Fruit fly (Drosophila melanogaster) whole organism, embryonic: ENCODE data around the gene CG34258.

Experiments used
- Awh ChIP-seq: fragments of 200-800 bp; sonication (Bioruptor generic); IDR thresholded peaks from 2 replicates; pipeline ENCODE4, ENCODE4 v1.3.6; 2022; ENCODE audit warnings: missing biosample characterization, missing genetic modification characterization
- C15 ChIP-seq: fragments of 200-800 bp; sonication (Bioruptor generic); IDR thresholded peaks from 3 replicates; pipeline ENCODE4 v1.3.6; 2022; ENCODE audit warnings: missing biosample characterization, missing genetic modification characterization
- CG10543 ChIP-seq: fragments of 200-800 bp; sonication (Bioruptor generic); optimal IDR thresholded peaks from 3 replicates; lab custom pipeline; 2017; ENCODE audit warnings: missing biosample characterization, mild to moderate bottlenecking, missing genetic modification characterization, moderate library complexity
- CG10565 ChIP-seq: fragments of 200-800 bp; sonication (Bioruptor generic); optimal IDR thresholded peaks from 3 replicates; lab custom pipeline; 2016; ENCODE audit warnings: missing biosample characterization, mild to moderate bottlenecking, missing genetic modification characterization
- CG12071 ChIP-seq: fragments of 200-800 bp; sonication (Bioruptor generic); optimal IDR thresholded peaks from 3 replicates; lab custom pipeline; 2018; ENCODE audit warnings: missing biosample characterization, mild to moderate bottlenecking, missing genetic modification characterization
- CG1602 ChIP-seq: fragments of 200-800 bp; sonication (Bioruptor generic); optimal IDR thresholded peaks from 3 replicates; lab custom pipeline; 2016; ENCODE audit warnings: missing biosample characterization, missing genetic modification characterization
- CG16813 ChIP-seq: fragments of 200-800 bp; sonication (Bioruptor generic); IDR thresholded peaks from 3 replicates; pipeline ENCODE4 v1.3.6; 2022; ENCODE audit warnings: missing biosample characterization, missing genetic modification characterization; ENCODE audit not compliant: partially characterized antibody
- CG17612 ChIP-seq: fragments of 200-800 bp; sonication (Bioruptor generic); IDR thresholded peaks from 2 replicates; pipeline ENCODE4 v1.3.6; 2022; ENCODE audit warnings: missing biosample characterization, missing genetic modification characterization
- CG3726 ChIP-seq: fragments of 200-800 bp; sonication (Bioruptor generic); IDR thresholded peaks from 3 replicates; pipeline ENCODE4, ENCODE4 v1.3.6; 2022; ENCODE audit warnings: missing biosample characterization, missing genetic modification characterization
- CG6254 ChIP-seq: fragments of 200-800 bp; sonication (Bioruptor generic); optimal IDR thresholded peaks from 3 replicates; lab custom pipeline; 2017; ENCODE audit warnings: mild to moderate bottlenecking, missing biosample characterization, missing genetic modification reagents, missing genetic modification characterization
- CG7271 ChIP-seq: fragments of 200-800 bp; sonication (Bioruptor generic); optimal IDR thresholded peaks from 2 replicates; lab custom pipeline; 2018; ENCODE audit warnings: missing biosample characterization, mild to moderate bottlenecking, missing genetic modification characterization, moderate library complexity
- CG7928 ChIP-seq: fragments of 200-800 bp; sonication (Bioruptor generic); optimal IDR thresholded peaks from 2 replicates; lab custom pipeline; 2017; ENCODE audit warnings: missing biosample characterization, mild to moderate bottlenecking, missing genetic modification characterization
- CG9215 ChIP-seq: fragments of 200-800 bp; sonication (Bioruptor generic); IDR thresholded peaks from 2 replicates; pipeline ENCODE4 v1.3.6; 2022; ENCODE audit warnings: missing biosample characterization, missing genetic modification characterization
- CG9727 ChIP-seq: fragments of 200-800 bp; sonication (Bioruptor generic); optimal IDR thresholded peaks from 3 replicates; lab custom pipeline; 2017; ENCODE audit warnings: missing biosample characterization, mild to moderate bottlenecking, missing genetic modification characterization
- CTCF ChIP-seq: fragments of 200-800 bp; sonication (Bioruptor generic); optimal IDR thresholded peaks from 2 replicates; lab custom pipeline; 2017; ENCODE audit warnings: missing biosample characterization, mild to moderate bottlenecking, missing genetic modification characterization, moderate library complexity
- Chrac-16 ChIP-seq: fragments of 200-800 bp; sonication (Bioruptor generic); optimal IDR thresholded peaks from 3 replicates; lab custom pipeline; 2016; ENCODE audit warnings: missing biosample characterization, missing genetic modification characterization
- Dbx ChIP-seq: fragments of 200-800 bp; sonication (Bioruptor generic); IDR thresholded peaks from 3 replicates; pipeline ENCODE4 v1.3.6; 2022; ENCODE audit warnings: missing biosample characterization, missing genetic modification characterization
- Dll ChIP-seq: fragments of 200-800 bp; sonication (Bioruptor generic); IDR thresholded peaks from 4 replicates; pipeline ENCODE4 v1.3.6; 2022; ENCODE audit warnings: missing biosample characterization, missing genetic modification characterization; ENCODE audit not compliant: partially characterized antibody
- Eip74EF ChIP-seq, 2 experiments: fragments of 200-800 bp in 1 of 2; fragments of >200 bp in 1 of 2; sonication (Bioruptor generic) in 1 of 2; optimal IDR thresholded peaks; 2 replicates each; lab custom pipeline; 2017 to 2019; ENCODE audit warnings: missing biosample characterization in 2 of 2, missing genetic modification characterization in 2 of 2, mild to moderate bottlenecking in 1 of 2, moderate library complexity in 1 of 2
- Ets97D ChIP-seq: fragments of 200-800 bp; sonication (Bioruptor generic); optimal IDR thresholded peaks from 3 replicates; lab custom pipeline; 2016; ENCODE audit warnings: missing biosample characterization, missing genetic modification characterization
- Hey ChIP-seq: fragments of 200-800 bp; sonication (Bioruptor generic); optimal IDR thresholded peaks from 3 replicates; lab custom pipeline; 2018; ENCODE audit warnings: missing biosample characterization, mild to moderate bottlenecking, missing genetic modification characterization
- HmgD ChIP-seq: fragments of 200-800 bp; sonication (Bioruptor generic); optimal IDR thresholded peaks from 3 replicates; lab custom pipeline; 2016; ENCODE audit warnings: missing biosample characterization, missing genetic modification characterization
- Scr ChIP-seq: fragments of 200-800 bp; sonication (Bioruptor generic); IDR thresholded peaks from 2 replicates; pipeline ENCODE4 v1.3.6; 2022; ENCODE audit warnings: missing biosample characterization, missing genetic modification characterization; ENCODE audit not compliant: partially characterized antibody
- TFAM ChIP-seq: fragments of 200-800 bp; sonication (Bioruptor generic); optimal IDR thresholded peaks from 2 replicates; lab custom pipeline; 2017; ENCODE audit warnings: missing biosample characterization, missing genetic modification characterization, inconsistent platforms
- Taf1 ChIP-seq: fragments of 200-800 bp; sonication (Bioruptor generic); IDR thresholded peaks from 2 replicates; pipeline ENCODE4 v1.3.6; 2022; ENCODE audit warnings: missing biosample characterization, missing genetic modification characterization
- YL-1 ChIP-seq: fragments of 200-800 bp; sonication (Bioruptor generic); optimal IDR thresholded peaks from 3 replicates; lab custom pipeline; 2017; ENCODE audit warnings: missing biosample characterization, mild to moderate bottlenecking, missing genetic modification characterization
- abd-A ChIP-seq: fragments of 200-800 bp; sonication (Bioruptor generic); optimal IDR thresholded peaks from 3 replicates; lab custom pipeline; 2019; ENCODE audit warnings: missing biosample characterization, mild to moderate bottlenecking, missing genetic modification characterization, moderate library complexity
- amos ChIP-seq: fragments of 200-800 bp; sonication (Bioruptor generic); IDR thresholded peaks from 2 replicates; pipeline ENCODE4 v1.3.6; 2022; ENCODE audit warnings: missing biosample characterization, missing genetic modification characterization; ENCODE audit not compliant: partially characterized antibody
- ash1 ChIP-seq: fragments of 200-800 bp; sonication (Bioruptor generic); optimal IDR thresholded peaks from 2 replicates; lab custom pipeline; 2018; ENCODE audit warnings: missing biosample characterization, mild to moderate bottlenecking, missing genetic modification characterization
- bbx ChIP-seq: fragments of 200-800 bp; sonication (Bioruptor generic); IDR thresholded peaks from 2 replicates; pipeline ENCODE4 v1.3.6; 2022; ENCODE audit warnings: missing biosample characterization, missing genetic modification characterization; ENCODE audit not compliant: partially characterized antibody
- ci ChIP-seq: fragments of 200-800 bp; sonication (Bioruptor generic); IDR thresholded peaks from 3 replicates; pipeline ENCODE4 v1.3.6; 2022; ENCODE audit warnings: missing biosample characterization, missing genetic modification characterization
- gcm2 ChIP-seq: fragments of 200-800 bp; sonication (Bioruptor generic); optimal IDR thresholded peaks from 2 replicates; lab custom pipeline; 2016; ENCODE audit warnings: missing biosample characterization, missing genetic modification characterization
- h ChIP-seq: fragments of >200 bp; optimal IDR thresholded peaks from 2 replicates; lab custom pipeline; 2017
- her ChIP-seq: fragments of 200-800 bp; sonication (Bioruptor generic); optimal IDR thresholded peaks from 2 replicates; lab custom pipeline; 2016; ENCODE audit warnings: missing biosample characterization, missing genetic modification characterization
- insv ChIP-seq, 2 experiments: fragments of 200-800 bp; sonication (Bioruptor generic); optimal IDR thresholded peaks; 3 replicates each; lab custom pipeline; 2016 to 2018; ENCODE audit warnings: missing biosample characterization in 2 of 2, missing genetic modification characterization in 2 of 2
- jigr1 ChIP-seq: fragments of 200-800 bp; sonication (Bioruptor generic); IDR thresholded peaks from 3 replicates; pipeline ENCODE4 v1.3.6; 2022; ENCODE audit warnings: missing biosample characterization, missing genetic modification characterization
- mam ChIP-seq: fragments of 200-800 bp; sonication (Bioruptor generic); optimal IDR thresholded peaks from 3 replicates; lab custom pipeline; 2016; ENCODE audit warnings: missing biosample characterization, missing genetic modification characterization
- nau ChIP-seq: fragments of 200-800 bp; sonication (Bioruptor generic); optimal IDR thresholded peaks from 3 replicates; lab custom pipeline; 2017; ENCODE audit warnings: missing biosample characterization, mild to moderate bottlenecking, missing genetic modification characterization, missing genetic modification reagents
- nom ChIP-seq: fragments of 200-800 bp; sonication (Bioruptor generic); optimal IDR thresholded peaks from 2 replicates; lab custom pipeline; 2017; ENCODE audit warnings: missing biosample characterization, missing genetic modification characterization, mild to moderate bottlenecking, moderate library complexity, missing genetic modification reagents
- oc ChIP-seq: fragments of 200-800 bp; sonication (Bioruptor generic); optimal IDR thresholded peaks from 2 replicates; lab custom pipeline; 2018; ENCODE audit warnings: missing biosample characterization, mild to moderate bottlenecking, missing genetic modification characterization, moderate library complexity
- odd ChIP-seq: fragments of 200-800 bp; sonication (Bioruptor generic); optimal IDR thresholded peaks from 2 replicates; lab custom pipeline; 2017; ENCODE audit warnings: missing biosample characterization, mild to moderate bottlenecking, missing genetic modification characterization
- pfk ChIP-seq: fragments of 200-800 bp; sonication (Bioruptor generic); optimal IDR thresholded peaks from 2 replicates; lab custom pipeline; 2018; ENCODE audit warnings: missing biosample characterization, mild to moderate bottlenecking, missing genetic modification characterization, moderate library complexity
- sens-2 ChIP-seq: fragments of 200-800 bp; sonication (Bioruptor generic); IDR thresholded peaks from 2 replicates; pipeline ENCODE4 v1.3.6; 2022; ENCODE audit warnings: missing biosample characterization, missing genetic modification characterization
- slou ChIP-seq: fragments of 200-800 bp; sonication (Bioruptor generic); optimal IDR thresholded peaks from 3 replicates; lab custom pipeline; 2016; ENCODE audit warnings: missing biosample characterization, missing genetic modification characterization
- stc ChIP-seq: fragments of 200-800 bp; sonication (Bioruptor generic); IDR thresholded peaks from 2 replicates; pipeline ENCODE4 v1.3.6; 2022; ENCODE audit warnings: missing biosample characterization, missing genetic modification characterization
- tup ChIP-seq: fragments of 200-800 bp; sonication (Bioruptor generic); optimal IDR thresholded peaks from 2 replicates; lab custom pipeline; 2016; ENCODE audit warnings: missing biosample characterization, mild to moderate bottlenecking, missing genetic modification characterization, moderate library complexity

Gene CG34258

DNA sequence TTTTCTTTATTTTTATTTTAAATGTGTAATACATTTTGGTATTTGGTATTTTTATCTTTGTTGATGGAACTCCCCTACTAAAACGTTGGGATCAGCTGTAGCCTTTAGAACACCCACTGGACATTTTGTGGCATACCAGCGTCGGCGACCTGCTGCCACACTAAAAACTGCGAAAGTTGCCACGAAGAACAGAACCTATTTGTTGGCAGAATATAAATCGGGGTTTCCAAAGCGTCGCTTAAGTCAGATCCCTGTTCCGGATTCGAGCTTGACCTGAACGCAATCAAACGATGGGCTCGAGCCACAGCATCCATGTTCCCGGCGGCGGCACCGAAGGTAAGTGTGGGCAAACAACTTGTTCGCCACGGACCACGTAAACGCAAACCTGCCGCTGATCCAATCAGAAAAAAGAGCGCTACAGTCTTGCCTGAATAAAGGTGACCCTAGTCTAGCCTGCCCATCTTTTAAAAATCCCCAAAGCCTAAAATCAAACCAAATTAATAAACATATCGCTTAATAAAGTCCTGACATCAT lies 26.9 kb downstream of the CG34258 start, which contains the start of gene Grasp65 (continued):
- TF ChIP-seq amos (GFP tag; lab: Robert Waterston, UW) (no peak; the same call in 1 of the 2 replicates), Chrac-16 (GFP tag; lab: Kevin White, UChicago) (no peak), ash1 (GFP tag; lab: Kevin White, UChicago) (no peak), pfk (GFP tag; lab: Kevin White, UChicago) (no peak), abd-A (tag; lab: Kevin White, UChicago) (no peak), Eip74EF (GFP tag; optimal IDR thresholded peaks at IDR 0.05; lab: Kevin White, UChicago) (no peak), YL-1 (GFP tag; lab: Kevin White, UChicago) (peak; percentile 83)

DNA sequence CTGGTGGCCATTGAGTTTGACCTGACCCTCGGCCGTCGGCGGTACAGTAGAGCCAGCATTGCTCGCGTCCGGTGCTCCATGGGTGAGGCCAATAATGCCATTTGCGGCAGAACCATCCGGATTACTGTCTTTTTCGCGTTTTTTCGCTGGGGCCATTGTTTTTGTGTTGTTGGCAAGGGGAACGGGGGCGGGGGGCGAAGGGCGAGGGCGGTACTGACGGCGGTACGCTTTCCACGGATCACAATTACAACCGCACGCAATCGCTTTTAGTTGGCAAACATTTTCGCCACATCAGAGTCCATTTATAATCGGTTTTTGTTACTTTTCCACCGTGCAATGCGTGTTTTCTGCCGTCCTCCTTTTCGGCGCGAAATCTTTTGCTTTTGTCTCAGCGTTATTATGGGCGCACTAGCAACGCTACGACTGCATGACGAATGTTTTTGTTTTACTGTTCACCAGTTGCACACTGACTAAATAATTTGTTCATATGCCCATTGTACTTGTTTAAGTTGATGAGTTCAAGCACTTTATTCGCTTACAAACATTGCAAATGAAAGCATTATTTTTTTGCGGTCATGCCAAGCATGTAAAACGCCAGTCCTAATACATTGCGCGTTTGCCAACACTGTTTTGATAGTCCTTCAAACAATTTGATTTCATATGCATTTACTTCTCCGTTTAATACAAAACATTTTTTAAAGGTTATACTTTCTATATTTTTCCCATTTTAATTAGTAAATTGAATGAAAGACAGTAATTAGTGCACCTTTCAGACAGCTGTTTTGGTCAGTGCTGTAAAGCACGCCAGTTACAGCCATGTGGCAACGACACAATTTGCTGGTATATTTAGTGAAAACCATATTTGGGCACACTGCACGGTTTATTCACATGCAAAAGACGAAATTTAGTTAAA lies 28.7 kb downstream of the CG34258 start, which contains the start of gene Pfdn6:
Gene Pfdn6, plus strand, starts transcription at position 839 of the 913 bp plus-strand sequence.
- TF ChIP-seq CG1602 (GFP tag; lab: Kevin White, UChicago) (peak; percentile 76), nau (GFP tag; lab: Kevin White, UChicago) (no peak), stc (GFP tag; lab: Robert Waterston, UW) (0 out of 2 replicates have a peak, but pooled peaks have one; percentile 10), Dll (peak; percentile 67; the same call in 2 of the 4 replicates), jigr1 (peak; percentile 52; the same call in 1 of the 3 replicates), CG6254 (GFP tag; lab: Kevin White, UChicago) (no peak), CG16813 (GFP tag; lab: Robert Waterston, UW) (peak; percentile 64), CG10543 (GFP tag; lab: Kevin White, UChicago) (peak; percentile 79), odd (GFP tag; lab: Kevin White, UChicago) (no peak), Dbx (peak; percentile 79), gcm2 (GFP tag; lab: Kevin White, UChicago) (no peak), Hey (tag; lab: Kevin White, UChicago) (no peak), slou (GFP tag; lab: Kevin White, UChicago) (no peak), her (GFP tag; lab: Kevin White, UChicago) (peak; percentile 64), sens-2 (peak; percentile 50; the same call in 1 of the 2 replicates), CG17612 (GFP tag; lab: Robert Waterston, UW) (no peak), Scr (GFP tag; lab: Robert Waterston, UW) (peak; percentile 64), HmgD (GFP tag; lab: Kevin White, UChicago) (peak; percentile 65), Ets97D (GFP tag; lab: Kevin White, UChicago) (peak; percentile 75), mam (GFP tag; lab: Kevin White, UChicago) (peak; percentile 63), tup (GFP tag; lab: Kevin White, UChicago) (no peak), insv (GFP tag; optimal IDR thresholded peaks at IDR 0.05; lab: Kevin White, UChicago) (peak in 1 of 2 experiments; percentile 68), bbx (peak; percentile 34; the same call in 1 of the 2 replicates), CG12071 (no peak), Awh (GFP tag; lab: Robert Waterston, UW) (peak; percentile 64; the same call in 1 of the 2 replicates), ci (GFP tag; lab: Robert Waterston, UW) (peak; percentile 85; the same call in 2 of the 3 replicates), CG3726 (GFP tag; lab: Robert Waterston, UW) (peak; percentile 69; the same call in 1 of the 3 replicates), Taf1 (GFP tag; lab: Robert Waterston, UW) (peak; percentile 35; the same call in 1 of the 2 replicates), CG7928 (GFP tag; lab: Kevin White, UChicago) (peak; percentile 18), CG9215 (GFP tag; lab: Robert Waterston, UW) (peak; percentile 56), C15 (peak; percentile 37; the same call in 1 of the 3 replicates), oc (tag; lab: Kevin White, UChicago) (no peak), TFAM (GFP tag; lab: Kevin White, UChicago) (no peak), CTCF (GFP tag; lab: Kevin White, UChicago) (no peak), CG9727 (GFP tag; lab: Kevin White, UChicago) (peak; percentile 79), nom (no peak), CG10565 (no peak), h (lab: Kevin White, UChicago) (no peak), CG7271 (tag; lab: Kevin White, UChicago) (peak; percentile 54)
